Worm (Caenorhabditis elegans) whole organism, early embryonic: ENCODE data around the gene C35B1.8.
A peak's percentile ranks its signal among the peaks of the same experiment; 100 is the strongest.

Source experiments
- B0310.2 ChIP-seq: sonication (generic microtip); optimal IDR thresholded peaks from 2 replicates; lab custom pipeline; 2016; ENCODE audit warnings: mild to moderate bottlenecking, missing genetic modification characterization, missing compliant biosample characterization
- F13C5.2 ChIP-seq: sonication (generic microtip); optimal IDR thresholded peaks from 2 replicates; lab custom pipeline; 2017; ENCODE audit warnings: mild to moderate bottlenecking, missing genetic modification characterization, inconsistent platforms, missing compliant biosample characterization
- aly-1 ChIP-seq: sonication (generic microtip); optimal IDR thresholded peaks from 2 replicates; lab custom pipeline; 2016; ENCODE audit warnings: missing genetic modification characterization, missing compliant biosample characterization
- ama-1 ChIP-seq: fragments of 150-350 bp; optimal IDR thresholded peaks from 2 replicates; lab custom pipeline; 2014
- ceh-13 ChIP-seq: fragments of 200-800 bp; sonication (Bioruptor generic); optimal IDR thresholded peaks from 2 replicates; lab custom pipeline; 2018; ENCODE audit warnings: mild to moderate bottlenecking, missing genetic modification characterization, missing compliant biosample characterization
- ceh-36 ChIP-seq: sonication (generic microtip); optimal IDR thresholded peaks from 2 replicates; lab custom pipeline; 2016; ENCODE audit warnings: missing genetic modification characterization, inconsistent platforms, missing compliant biosample characterization
- ets-7 ChIP-seq: sonication (generic microtip); optimal IDR thresholded peaks from 2 replicates; lab custom pipeline; 2016; ENCODE audit warnings: missing genotype, missing genetic modification characterization, missing compliant biosample characterization
- flt-1 ChIP-seq: fragments of 200-800 bp; sonication (Bioruptor generic); IDR thresholded peaks from 2 replicates; pipeline ENCODE4 v1.3.6; 2022; ENCODE audit warnings: missing genetic modification characterization, missing compliant biosample characterization
- hmbx-1 ChIP-seq: sonication (generic microtip); optimal IDR thresholded peaks from 2 replicates; lab custom pipeline; 2016; ENCODE audit warnings: mild to moderate bottlenecking, missing genetic modification characterization, missing compliant biosample characterization
- hmg-4 ChIP-seq: fragments of 200-800 bp; sonication (Bioruptor generic); optimal IDR thresholded peaks from 2 replicates; lab custom pipeline; 2018; ENCODE audit warnings: mild to moderate bottlenecking, missing genetic modification characterization, missing compliant biosample characterization
- hnd-1 ChIP-seq: sonication (generic microtip); optimal IDR thresholded peaks from 2 replicates; lab custom pipeline; 2016; ENCODE audit warnings: missing genetic modification characterization, missing compliant biosample characterization
- pes-1 ChIP-seq: fragments of 200-800 bp; sonication (Bioruptor generic); IDR thresholded peaks from 2 replicates; pipeline ENCODE4 v1.3.6; 2022; ENCODE audit warnings: missing genetic modification reagents, missing genetic modification characterization, missing compliant biosample characterization
- scrt-1 ChIP-seq: fragments of 200-800 bp; sonication (Bioruptor generic); IDR thresholded peaks from 2 replicates; pipeline ENCODE4 v1.3.6; 2022; ENCODE audit warnings: missing genetic modification characterization, missing compliant biosample characterization
- sea-1 ChIP-seq: fragments of 200-800 bp; sonication (Bioruptor generic); conservative IDR thresholded peaks from 2 replicates; pipeline ENCODE4 v1.3.6; 2022; ENCODE audit warnings: missing genetic modification characterization, missing compliant biosample characterization
- tbx-11 ChIP-seq: fragments of 200-800 bp; sonication (Bioruptor generic); IDR thresholded peaks from 2 replicates; pipeline ENCODE4 v1.3.6; 2022; ENCODE audit warnings: missing genetic modification characterization, missing compliant biosample characterization
- tbx-37 ChIP-seq: fragments of 200-800 bp; sonication (Bioruptor generic); conservative IDR thresholded peaks from 2 replicates; pipeline ENCODE4 v1.3.6; 2022; ENCODE audit warnings: missing genetic modification reagents, missing genetic modification characterization, missing compliant biosample characterization
- tra-4 ChIP-seq: sonication (generic microtip); optimal IDR thresholded peaks from 2 replicates; lab custom pipeline; 2017; ENCODE audit warnings: missing genetic modification characterization, missing compliant biosample characterization

Gene C35B1.8

ce11 chrIV:4076690-4077295, 2.0 kb downstream of the C35B1.8 start:
- TF ChIP-seq ceh-36 (tag; lab: Kevin White, UChicago) (no peak), tra-4 (tag; lab: Kevin White, UChicago) (no peak), tbx-11 (GFP tag; lab: Robert Waterston, UW) (no peak), scrt-1 (GFP tag; lab: Robert Waterston, UW) (no peak), aly-1 (no peak), B0310.2 (no peak), ama-1 (no peak), hnd-1 (tag; lab: Kevin White, UChicago) (no peak), sea-1 (GFP tag; lab: Robert Waterston, UW) (no peak), ets-7 (tag; lab: Kevin White, UChicago) (no peak), F13C5.2 (tag; lab: Kevin White, UChicago) (no peak), ceh-13 (GFP tag; lab: Kevin White, UChicago) (no peak), flt-1 (GFP tag; lab: Robert Waterston, UW) (no peak)

- TF ChIP-seq ama-1 = no peak
- TF ChIP-seq hmbx-1 (tag; lab: Kevin White, UChicago) = no peak
- no peak for TF ChIP-seq ets-7 (tag; lab: Kevin White, UChicago)
- TF ChIP-seq F13C5.2 (tag; lab: Kevin White, UChicago) = no peak
- no peak for TF ChIP-seq ceh-13 (GFP tag; lab: Kevin White, UChicago)
- TF ChIP-seq tbx-37 = no peak
- no peak for TF ChIP-seq hmg-4
- TF ChIP-seq flt-1 (GFP tag; lab: Robert Waterston, UW) = no peak
- no peak for TF ChIP-seq aly-1
- TF ChIP-seq tra-4 (tag; lab: Kevin White, UChicago) = no peak
- TF ChIP-seq sea-1 (GFP tag; lab: Robert Waterston, UW) = no peak
Measured at ce11 chrIV:4074610-4075009, 4.2 kb downstream of the C35B1.8 start, which contains the start of gene W03D2.9. W03D2.9 (minus strand) TSS chrIV:4074710.

DNA sequence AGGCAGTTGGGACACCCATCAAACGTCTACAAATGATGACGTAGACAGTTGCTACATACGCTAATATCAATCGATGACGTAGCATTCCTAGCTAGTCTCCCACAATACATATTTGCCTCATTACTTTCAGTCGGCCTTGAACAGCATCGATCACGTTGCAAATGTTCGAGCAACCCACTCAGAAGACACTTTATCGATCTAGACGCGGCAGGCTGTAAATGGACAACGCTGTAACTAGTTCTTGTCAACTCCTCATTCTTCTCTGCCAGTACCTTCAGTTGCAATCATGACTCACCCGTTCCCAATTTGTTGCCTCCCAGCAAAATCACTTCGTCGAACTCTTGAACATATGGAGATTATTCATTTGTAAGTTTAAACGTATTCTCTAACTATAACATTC, 6.8 kb downstream of the C35B1.8 start, which contains the start of gene pqn-75:
pqn-75 (plus strand) TSS at position 301 of the 400 bp plus-strand sequence.
- no peak for TF ChIP-seq hmg-4
- TF ChIP-seq ama-1 = no peak
- TF ChIP-seq ets-7 (tag; lab: Kevin White, UChicago) = no peak
- TF ChIP-seq ceh-36 (tag; lab: Kevin White, UChicago) = no peak
- no peak for TF ChIP-seq tbx-37

- TF ChIP-seq ets-7 (tag; lab: Kevin White, UChicago) = no peak
- TF ChIP-seq sea-1 (GFP tag; lab: Robert Waterston, UW) = 0 out of 2 replicates have a peak, but pooled peaks have one; percentile 10
- no peak for TF ChIP-seq ama-1
- TF ChIP-seq ceh-36 (tag; lab: Kevin White, UChicago) = no peak
- TF ChIP-seq scrt-1 (GFP tag; lab: Robert Waterston, UW) = peak; percentile 63; the same call in 1 of the 2 replicates
- no peak for TF ChIP-seq hnd-1 (tag; lab: Kevin White, UChicago)
Measured at ce11 chrIV:4070810-4071209, 8.0 kb downstream of the C35B1.8 start.

DNA sequence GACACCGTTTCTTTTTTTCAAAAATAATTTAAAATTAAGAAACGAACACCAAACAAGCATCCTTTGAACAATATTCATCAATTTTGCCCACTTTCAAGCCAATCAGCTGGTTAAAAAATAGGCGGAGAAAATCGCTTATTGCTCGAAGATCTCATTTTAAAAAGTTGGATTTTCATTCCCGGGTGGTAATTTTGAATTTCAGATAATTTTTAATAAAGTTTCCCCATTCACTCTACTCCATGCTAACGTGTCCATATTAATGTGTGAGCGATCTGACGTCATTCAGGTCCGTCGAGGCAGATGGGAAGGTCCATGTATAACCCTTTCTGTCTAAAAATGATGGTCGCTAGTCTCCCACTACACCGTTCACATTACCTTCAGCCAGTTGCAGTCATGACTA, 10.3 kb downstream of the C35B1.8 start, which contains the start of gene fbxb-55:
fbxb-55 (plus strand) TSS at position 301 of the 400 bp plus-strand sequence.
- TF ChIP-seq sea-1 (GFP tag; lab: Robert Waterston, UW) (no peak), F13C5.2 (tag; lab: Kevin White, UChicago) (no peak), flt-1 (GFP tag; lab: Robert Waterston, UW) (no peak), ceh-13 (GFP tag; lab: Kevin White, UChicago) (no peak), tra-4 (tag; lab: Kevin White, UChicago) (no peak), ets-7 (tag; lab: Kevin White, UChicago) (no peak), tbx-37 (no peak)

DNA sequence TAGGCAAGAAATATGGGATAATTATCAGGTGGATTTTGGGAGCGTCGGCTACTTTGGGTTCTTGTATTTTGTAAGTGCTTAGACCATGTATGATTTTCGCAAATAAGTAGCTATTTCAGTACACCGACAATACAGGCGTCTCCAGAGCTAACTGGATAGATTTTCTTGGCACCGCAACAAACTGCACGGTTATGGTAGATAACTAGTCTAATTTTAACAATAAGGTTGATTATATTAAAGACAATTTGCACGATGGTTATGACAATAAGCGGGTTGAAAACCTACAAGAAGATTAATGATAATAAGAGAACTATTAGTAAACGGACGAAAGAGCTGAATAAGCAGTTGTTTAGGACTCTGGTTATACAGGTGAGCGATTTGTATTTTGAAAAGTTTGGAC, 11.5 kb downstream of the C35B1.8 start:
- TF ChIP-seq sea-1 (GFP tag; lab: Robert Waterston, UW) (no peak), ets-7 (tag; lab: Kevin White, UChicago) (no peak), hnd-1 (tag; lab: Kevin White, UChicago) (no peak)

ce11 chrIV:4063573-4063972, 15.2 kb downstream of the C35B1.8 start, which contains the start of gene ilys-6:
ilys-6 (minus strand) TSS chrIV:4063673.
- TF ChIP-seq sea-1 (GFP tag; lab: Robert Waterston, UW) = no peak
- no peak for TF ChIP-seq scrt-1 (GFP tag; lab: Robert Waterston, UW)
- TF ChIP-seq ceh-36 (tag; lab: Kevin White, UChicago) = no peak
- TF ChIP-seq ama-1 = no peak
- TF ChIP-seq F13C5.2 (tag; lab: Kevin White, UChicago) = no peak
- TF ChIP-seq hmg-4 = no peak
- TF ChIP-seq tbx-11 (GFP tag; lab: Robert Waterston, UW) = no peak
- TF ChIP-seq tbx-37 = no peak
- TF ChIP-seq flt-1 (GFP tag; lab: Robert Waterston, UW) = no peak

- TF ChIP-seq hmbx-1 (tag; lab: Kevin White, UChicago) (no peak), tbx-37 (no peak), ceh-36 (tag; lab: Kevin White, UChicago) (no peak), tra-4 (tag; lab: Kevin White, UChicago) (no peak), B0310.2 (no peak), aly-1 (no peak), ceh-13 (GFP tag; lab: Kevin White, UChicago) (no peak), hnd-1 (tag; lab: Kevin White, UChicago) (no peak), ama-1 (no peak), ets-7 (tag; lab: Kevin White, UChicago) (no peak), tbx-11 (GFP tag; lab: Robert Waterston, UW) (no peak), pes-1 (GFP tag; lab: Robert Waterston, UW) (no peak), hmg-4 (no peak), sea-1 (GFP tag; lab: Robert Waterston, UW) (no peak), F13C5.2 (tag; lab: Kevin White, UChicago) (no peak)
Measured at ce11 chrIV:4055297-4055696, 23.5 kb downstream of the C35B1.8 start.
